Fruit fly (Drosophila melanogaster) whole organism: ENCODE measurements around the gene nenya.

ENCODE experiments used
- CG8478 ChIP-seq: fragments of >200 bp; optimal IDR thresholded peaks from 2 replicates; lab custom pipeline; 2018; ENCODE audit warnings: inconsistent platforms
- Dll ChIP-seq: fragments of >200 bp; optimal IDR thresholded peaks from 2 replicates; lab custom pipeline; 2017
- EcR ChIP-seq, 2 experiments: fragments of >200 bp; optimal IDR thresholded peaks; 2 replicates each; lab custom pipeline; 2017; ENCODE audit warnings: missing biosample characterization in 2 of 2, missing genetic modification characterization in 2 of 2, missing genetic modification reagents in 2 of 2
- pan ChIP-seq: fragments of >200 bp; optimal IDR thresholded peaks from 2 replicates; lab custom pipeline; 2017
- psq ChIP-seq: fragments of >200 bp; optimal IDR thresholded peaks from 2 replicates; lab custom pipeline; 2017
- usp ChIP-seq: fragments of >200 bp; optimal IDR thresholded peaks from 2 replicates; lab custom pipeline; 2017; ENCODE audit warnings: missing biosample characterization, missing genetic modification characterization, mixed read lengths

The nenya gene

DNA sequence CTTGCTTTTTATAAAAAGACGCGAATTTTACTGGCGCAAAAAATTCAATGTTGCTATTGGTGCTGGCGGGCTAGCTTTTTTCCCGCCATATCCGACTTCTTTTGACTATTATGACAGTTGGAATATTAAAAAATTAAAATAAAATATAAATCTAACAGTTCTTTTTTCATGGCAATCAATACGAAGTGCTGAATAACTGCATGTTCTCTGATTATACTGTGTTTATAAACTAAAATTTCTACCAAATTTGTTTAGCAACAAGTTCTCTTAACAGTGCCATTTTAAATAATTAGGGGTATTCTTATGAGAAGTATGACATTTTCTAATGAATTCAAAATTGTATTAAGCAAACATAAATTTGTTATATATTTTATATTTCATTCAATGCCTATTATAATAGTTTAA is 8.6 kb downstream of the nenya start, which contains the start of gene Boh1:
TSS of gene Boh1 (minus strand) at position 76 of the 405 bp plus-strand sequence.
- no peak for TF ChIP-seq Dll
- TF ChIP-seq EcR (GFP tag; optimal IDR thresholded peaks at IDR 0.05; lab: Kevin White, UChicago), result no peak
- TF ChIP-seq CG8478, result no peak
- TF ChIP-seq usp, result no peak
- no peak for TF ChIP-seq pan (lab: Kevin White, UChicago)
- TF ChIP-seq psq (lab: Kevin White, UChicago), result no peak

DNA sequence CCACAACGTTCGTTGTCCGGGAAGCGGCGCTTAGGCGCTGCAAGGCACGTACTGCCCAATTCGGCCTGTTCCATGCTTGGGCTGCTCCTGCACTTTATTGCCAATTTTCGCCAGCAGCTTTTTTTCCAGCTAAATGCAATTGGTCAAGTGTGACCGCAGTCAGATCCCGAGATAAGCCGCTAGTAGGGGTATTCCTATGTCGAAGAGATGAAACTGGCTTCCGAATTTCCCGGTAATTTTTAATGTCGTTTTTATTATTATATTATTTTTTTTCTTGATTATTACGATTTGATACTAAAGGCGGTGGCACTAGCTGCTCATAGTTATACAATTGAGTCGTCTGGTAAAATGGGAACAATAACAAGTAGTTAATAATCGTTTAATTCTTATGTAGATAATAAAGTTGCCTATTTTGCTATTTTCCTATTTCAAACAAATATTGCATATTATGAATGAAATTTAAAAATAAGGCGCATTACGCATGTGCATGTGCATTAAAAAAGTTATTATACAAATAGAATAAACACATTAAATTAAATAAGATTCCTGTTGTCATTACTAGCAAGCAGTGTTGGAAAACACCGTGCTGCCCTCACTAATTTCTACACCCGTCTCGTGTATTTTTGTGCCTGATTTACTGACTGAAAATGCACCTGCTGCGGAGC is 11.5 kb downstream of the nenya start, which contains the start of the genes CG5003 and mRpS22:
TSS of gene CG5003 (minus strand) at position 162 of the 665 bp plus-strand sequence.
TSS of gene mRpS22 (plus strand) at position 554 of the 665 bp plus-strand sequence.
- TF ChIP-seq usp (no peak), EcR (GFP tag; optimal IDR thresholded peaks at IDR 0.05; lab: Kevin White, UChicago) (no peak), CG8478 (no peak), psq (lab: Kevin White, UChicago) (no peak), Dll (no peak), pan (lab: Kevin White, UChicago) (no peak)

DNA sequence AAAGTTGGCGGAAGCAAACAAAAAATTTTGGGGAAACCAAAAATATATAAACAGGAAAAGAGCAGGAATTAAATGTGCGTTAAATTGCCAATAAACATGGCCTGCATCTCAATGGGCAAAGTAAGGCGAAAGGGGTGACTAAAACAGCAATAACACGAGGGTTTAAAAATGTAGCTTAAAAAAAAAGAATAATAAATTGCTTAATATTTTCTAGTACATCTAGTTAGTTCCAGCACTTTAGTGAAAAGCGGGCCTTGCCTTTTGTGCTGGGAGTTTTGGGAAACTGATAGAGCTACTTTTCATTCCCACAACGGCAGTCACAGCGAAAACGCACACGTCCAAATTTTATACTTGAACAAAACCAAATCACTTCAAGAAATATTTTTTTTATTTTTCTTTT is 15.8 kb downstream of the nenya start, which contains the start of gene mil:
TSS of gene mil (plus strand) at position 301 of the 400 bp plus-strand sequence.
- TF ChIP-seq CG8478, result no peak
- no peak for TF ChIP-seq psq (lab: Kevin White, UChicago)
- no peak for TF ChIP-seq pan (lab: Kevin White, UChicago)
- no peak for TF ChIP-seq Dll
- no peak for TF ChIP-seq usp
- no peak for TF ChIP-seq EcR (GFP tag; optimal IDR thresholded peaks at IDR 0.05; lab: Kevin White, UChicago)

DNA sequence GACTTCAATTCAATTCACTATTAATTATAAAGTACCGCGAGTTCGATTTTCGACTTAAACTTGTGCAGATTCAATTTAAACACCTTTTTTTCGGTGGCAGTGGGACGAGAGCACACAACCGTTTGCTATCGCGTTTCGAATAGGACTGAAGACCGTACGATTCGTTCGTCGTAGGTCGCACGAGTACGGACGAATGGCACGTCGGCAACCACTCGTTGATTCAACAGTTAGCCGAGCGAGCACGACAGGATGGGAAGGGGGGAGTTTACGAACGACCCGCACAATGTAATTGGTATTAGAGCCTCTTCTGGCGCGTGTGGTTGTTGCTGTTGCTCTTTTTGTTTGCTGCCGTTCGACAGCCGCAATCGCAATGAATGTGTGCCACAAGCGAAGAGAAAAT is 22.3 kb downstream of the nenya start, which contains the start of gene CG34353:
TSS of gene CG34353 (minus strand) at position 149 of the 400 bp plus-strand sequence.
- no peak for TF ChIP-seq usp
- no peak for TF ChIP-seq psq (lab: Kevin White, UChicago)
- TF ChIP-seq CG8478, result no peak
- TF ChIP-seq EcR (GFP tag; optimal IDR thresholded peaks at IDR 0.05; lab: Kevin White, UChicago), result no peak
- TF ChIP-seq Dll, result no peak

DNA sequence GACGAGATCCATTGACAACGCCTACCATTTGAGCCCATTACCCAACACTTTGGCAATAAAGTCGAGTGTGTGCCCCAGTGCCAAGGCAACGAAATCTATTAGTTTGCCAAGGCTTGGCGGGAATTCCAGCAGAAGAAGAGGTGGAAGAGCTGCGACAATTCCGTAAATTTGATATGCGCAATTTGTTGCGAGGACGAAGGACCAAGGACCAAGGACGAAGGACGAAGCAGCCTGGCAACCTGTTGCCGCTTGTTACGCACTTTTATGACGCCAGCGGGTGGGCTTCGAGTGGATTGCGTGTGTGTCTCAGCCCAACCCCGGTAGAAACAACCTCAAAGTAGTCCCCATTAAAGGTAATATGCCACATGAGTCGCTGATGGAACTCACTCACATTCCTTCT is 39.9 kb downstream of the nenya start:
- TF ChIP-seq usp, result no peak
- TF ChIP-seq Dll, result no peak
- TF ChIP-seq psq (lab: Kevin White, UChicago), result no peak
- TF ChIP-seq EcR (GFP tag; optimal IDR thresholded peaks at IDR 0.05; lab: Kevin White, UChicago), result no peak
- TF ChIP-seq CG8478, result no peak
- no peak for TF ChIP-seq pan (lab: Kevin White, UChicago)
